Fruit fly (Drosophila melanogaster) whole organism, prepupa: ENCODE data around the gene CG43390.

Experiments
- CG10631 ChIP-seq: fragments of 200-800 bp; sonication (Bioruptor generic); optimal IDR thresholded peaks from 2 replicates; lab custom pipeline; 2016; ENCODE audit warnings: missing biosample characterization, missing genetic modification characterization
- CG11294 ChIP-seq: fragments of 200-800 bp; sonication (Bioruptor generic); IDR thresholded peaks from 2 replicates; pipeline ENCODE4 v1.3.6; 2022; ENCODE audit warnings: missing biosample characterization, missing genetic modification characterization
- CG11762 ChIP-seq: fragments of 200-800 bp; sonication (Bioruptor generic); optimal IDR thresholded peaks from 3 replicates; lab custom pipeline; 2016; ENCODE audit warnings: missing biosample characterization, missing genetic modification characterization; ENCODE audit not compliant: insufficient read depth
- CG11902 ChIP-seq: fragments of 200-800 bp; sonication (Bioruptor generic); optimal IDR thresholded peaks from 3 replicates; lab custom pipeline; 2016; ENCODE audit warnings: missing biosample characterization, missing genetic modification characterization
- CG16779 ChIP-seq: fragments of 200-800 bp; sonication (Bioruptor generic); optimal IDR thresholded peaks from 3 replicates; lab custom pipeline; 2017; ENCODE audit warnings: missing biosample characterization, mild to moderate bottlenecking, missing genetic modification characterization
- CG3032 ChIP-seq: fragments of 200-800 bp; optimal IDR thresholded peaks from 2 replicates; lab custom pipeline; 2019; ENCODE audit warnings: missing biosample characterization, mild to moderate bottlenecking, missing genetic modification characterization, moderate library complexity
- CG31627 ChIP-seq: fragments of 200-800 bp; sonication (Bioruptor generic); optimal IDR thresholded peaks from 3 replicates; lab custom pipeline; 2016; ENCODE audit warnings: missing biosample characterization, missing genetic modification characterization
- CG32006 ChIP-seq: fragments of 200-800 bp; sonication (Bioruptor generic); optimal IDR thresholded peaks from 3 replicates; lab custom pipeline; 2017; ENCODE audit warnings: missing biosample characterization, mild to moderate bottlenecking, missing genetic modification characterization
- CG34406 ChIP-seq: fragments of 200-800 bp; sonication (Bioruptor generic); optimal IDR thresholded peaks from 3 replicates; lab custom pipeline; 2016; ENCODE audit warnings: missing biosample characterization, missing genetic modification characterization
- CG4318 ChIP-seq: fragments of 200-800 bp; sonication (Bioruptor generic); optimal IDR thresholded peaks from 3 replicates; lab custom pipeline; 2017; ENCODE audit warnings: missing biosample characterization, mild to moderate bottlenecking, missing genetic modification characterization
- CG6163 ChIP-seq: fragments of 200-800 bp; sonication (Bioruptor generic); IDR thresholded peaks from 3 replicates; pipeline ENCODE4 v1.3.6; 2022; ENCODE audit warnings: missing biosample characterization, missing genetic modification characterization
- CG6276 ChIP-seq: fragments of 200-800 bp; sonication (Bioruptor generic); optimal IDR thresholded peaks from 2 replicates; lab custom pipeline; 2017; ENCODE audit warnings: missing biosample characterization, mild to moderate bottlenecking, missing genetic modification characterization
- CG6792 ChIP-seq: fragments of 200-800 bp; sonication (Bioruptor generic); optimal IDR thresholded peaks from 3 replicates; lab custom pipeline; 2016; ENCODE audit warnings: missing biosample characterization, missing genetic modification characterization
- CG6854 ChIP-seq: fragments of 200-800 bp; sonication (Bioruptor generic); optimal IDR thresholded peaks from 2 replicates; lab custom pipeline; 2017; ENCODE audit warnings: missing biosample characterization, mild to moderate bottlenecking, missing genetic modification characterization
- CG7368 ChIP-seq: fragments of 200-800 bp; sonication (Bioruptor generic); optimal IDR thresholded peaks from 3 replicates; lab custom pipeline; 2016; ENCODE audit warnings: missing biosample characterization, missing genetic modification characterization
- CG8119 ChIP-seq: fragments of 200-800 bp; sonication (Bioruptor generic); IDR thresholded peaks from 3 replicates; pipeline ENCODE4 v1.3.6; 2022; ENCODE audit warnings: missing biosample characterization, missing genetic modification characterization
- Eip75B ChIP-seq: fragments of 200-800 bp; sonication (Bioruptor generic); optimal IDR thresholded peaks from 3 replicates; lab custom pipeline; 2016; ENCODE audit warnings: missing biosample characterization, missing genetic modification characterization
- Ets96B ChIP-seq: fragments of 200-800 bp; optimal IDR thresholded peaks from 2 replicates; lab custom pipeline; 2019; ENCODE audit warnings: missing biosample characterization, mild to moderate bottlenecking, missing genetic modification characterization, moderate library complexity
- Gug ChIP-seq: fragments of 200-800 bp; sonication (Bioruptor generic); IDR thresholded peaks from 2 replicates; pipeline ENCODE4 v1.3.6; 2022; ENCODE audit warnings: missing biosample characterization, missing genetic modification characterization
- Hr38 ChIP-seq: sonication (Bioruptor generic); optimal IDR thresholded peaks from 2 replicates; lab custom pipeline; 2016; ENCODE audit warnings: missing biosample characterization, missing genetic modification characterization
- Hr39 ChIP-seq: fragments of 200-800 bp; sonication (Bioruptor generic); optimal IDR thresholded peaks from 2 replicates; lab custom pipeline; 2016; ENCODE audit warnings: missing biosample characterization, missing genetic modification characterization
- Hr4 ChIP-seq: fragments of 200-800 bp; sonication (Bioruptor generic); optimal IDR thresholded peaks from 3 replicates; lab custom pipeline; 2016; ENCODE audit warnings: missing biosample characterization, missing genetic modification characterization
- Lpt ChIP-seq: fragments of 200-800 bp; sonication (Bioruptor generic); optimal IDR thresholded peaks from 3 replicates; lab custom pipeline; 2016; ENCODE audit warnings: missing biosample characterization, missing genetic modification characterization
- OdsH ChIP-seq: fragments of 200-800 bp; sonication (Bioruptor generic); optimal IDR thresholded peaks from 3 replicates; lab custom pipeline; 2016; ENCODE audit warnings: missing biosample characterization, missing genetic modification characterization
- Sox102F ChIP-seq: fragments of 200-800 bp; sonication (Bioruptor generic); optimal IDR thresholded peaks from 2 replicates; lab custom pipeline; 2016; ENCODE audit warnings: missing biosample characterization, mild to moderate bottlenecking, missing genetic modification characterization
- Sox14 ChIP-seq: fragments of 200-800 bp; sonication (Bioruptor generic); optimal IDR thresholded peaks from 3 replicates; lab custom pipeline; 2016; ENCODE audit warnings: missing biosample characterization, missing genetic modification characterization
- Sox15 ChIP-seq: fragments of 200-800 bp; sonication (Bioruptor generic); optimal IDR thresholded peaks from 3 replicates; lab custom pipeline; 2016; ENCODE audit warnings: missing biosample characterization, missing genetic modification characterization
- achi ChIP-seq: fragments of 200-800 bp; sonication (Bioruptor generic); optimal IDR thresholded peaks from 3 replicates; lab custom pipeline; 2016; ENCODE audit warnings: missing biosample characterization, missing genetic modification characterization
- cyc ChIP-seq: fragments of 200-800 bp; sonication (Bioruptor generic); optimal IDR thresholded peaks from 3 replicates; lab custom pipeline; 2016; ENCODE audit warnings: missing biosample characterization, missing genetic modification characterization
- dac ChIP-seq: fragments of 200-800 bp; sonication (Bioruptor generic); optimal IDR thresholded peaks from 2 replicates; lab custom pipeline; 2017; ENCODE audit warnings: missing biosample characterization, mild to moderate bottlenecking, missing genetic modification characterization
- dsx ChIP-seq: fragments of 200-800 bp; optimal IDR thresholded peaks from 3 replicates; lab custom pipeline; 2019; ENCODE audit warnings: missing biosample characterization, mild to moderate bottlenecking, missing genetic modification characterization, moderate library complexity; ENCODE audit not compliant: poor library complexity, severe bottlenecking
- eg ChIP-seq: fragments of 200-800 bp; sonication (Bioruptor generic); IDR thresholded peaks from 3 replicates; pipeline ENCODE4 v1.3.6; 2022; ENCODE audit warnings: missing biosample characterization, missing genetic modification characterization
- fd59A ChIP-seq: fragments of 200-800 bp; sonication (Bioruptor generic); optimal IDR thresholded peaks from 2 replicates; lab custom pipeline; 2017; ENCODE audit warnings: missing biosample characterization, mild to moderate bottlenecking, missing genetic modification characterization, missing genetic modification reagents
- fkh ChIP-seq: fragments of 200-800 bp; sonication (Bioruptor generic); optimal IDR thresholded peaks from 3 replicates; lab custom pipeline; 2017; ENCODE audit warnings: missing biosample characterization, mild to moderate bottlenecking, missing genetic modification characterization, moderate library complexity
- lz ChIP-seq: fragments of 200-800 bp; sonication (Bioruptor generic); optimal IDR thresholded peaks from 3 replicates; lab custom pipeline; 2016; ENCODE audit warnings: missing biosample characterization, missing genetic modification characterization
- net ChIP-seq: fragments of 200-800 bp; sonication (Bioruptor generic); optimal IDR thresholded peaks from 3 replicates; lab custom pipeline; 2016; ENCODE audit warnings: missing biosample characterization, missing genetic modification characterization
- salr ChIP-seq, 2 experiments: fragments of 200-800 bp; sonication (Bioruptor generic); optimal IDR thresholded peaks; 3 replicates each; lab custom pipeline; 2016 to 2018; ENCODE audit warnings: missing biosample characterization in 2 of 2, missing genetic modification characterization in 2 of 2, mild to moderate bottlenecking in 1 of 2
- spab ChIP-seq: fragments of 200-800 bp; sonication (Bioruptor generic); optimal IDR thresholded peaks from 2 replicates; lab custom pipeline; 2017; ENCODE audit warnings: missing biosample characterization, mild to moderate bottlenecking, missing genetic modification characterization, missing genetic modification reagents
- ss ChIP-seq, 2 experiments: fragments of 200-800 bp; sonication (Bioruptor generic); optimal IDR thresholded peaks; 2 replicates in 1 of 2; 3 replicates in 1 of 2; lab custom pipeline; 2017 to 2018; ENCODE audit warnings: mild to moderate bottlenecking in 2 of 2, missing biosample characterization in 2 of 2, missing genetic modification characterization in 2 of 2, moderate library complexity in 1 of 2
- svp ChIP-seq: fragments of 200-800 bp; sonication (Bioruptor generic); peaks from one replicate; lab custom pipeline; 2016; ENCODE audit warnings: missing biosample characterization, missing genetic modification characterization
- vri ChIP-seq: fragments of 200-800 bp; sonication (Bioruptor generic); optimal IDR thresholded peaks from 3 replicates; lab custom pipeline; 2016; ENCODE audit warnings: missing biosample characterization, mild to moderate bottlenecking, missing genetic modification characterization

CG43390 gene

DNA sequence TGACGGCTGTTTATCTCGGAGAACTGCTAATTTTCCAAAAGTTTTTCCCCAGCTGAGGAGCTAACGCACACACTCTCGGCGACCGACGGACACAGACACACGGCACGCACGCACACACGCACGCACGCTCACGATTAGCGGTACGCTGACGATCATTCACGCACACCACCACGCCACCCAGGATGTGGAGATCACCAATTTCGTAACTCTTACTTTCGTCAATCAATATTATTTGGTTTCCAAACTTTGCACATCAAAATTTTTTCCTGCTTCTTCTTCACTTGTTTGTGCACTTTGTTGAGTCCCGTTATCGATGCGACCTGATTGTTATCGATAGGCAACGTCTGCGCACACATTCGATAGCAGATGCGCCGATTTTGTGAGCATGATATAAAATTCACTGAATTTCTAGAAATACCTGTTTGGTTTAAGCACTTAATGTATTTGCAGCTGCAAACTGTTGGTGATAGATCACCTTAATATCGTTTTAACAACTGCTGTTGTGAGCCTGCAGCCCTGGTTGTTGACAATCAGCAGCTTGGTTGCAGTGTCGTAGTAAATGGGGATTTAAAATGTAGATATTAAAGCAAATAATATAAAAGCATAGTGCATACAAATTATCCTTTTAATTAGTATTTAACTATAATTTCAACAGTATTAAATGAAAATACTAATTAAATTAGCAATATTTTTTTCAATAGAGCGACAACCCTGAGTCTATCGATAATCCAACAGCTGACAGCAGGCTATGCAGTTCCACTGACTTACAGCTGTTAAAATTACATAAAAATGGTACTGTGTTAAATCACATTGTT lies 17.6 kb downstream of the CG43390 start, which contains the start of the genes CG7394 and Mob2 (continued):
- TF ChIP-seq achi: peak; percentile 93
- TF ChIP-seq Hr4 (GFP tag; lab: Kevin White, UChicago): peak; percentile 93
- TF ChIP-seq dac: peak; percentile 48
- peak; percentile 83 for TF ChIP-seq CG6792
- TF ChIP-seq CG11902 (GFP tag; lab: Kevin White, UChicago): peak; percentile 78
- TF ChIP-seq vri (GFP tag; lab: Kevin White, UChicago): peak; percentile 91
- peak; percentile 96 for TF ChIP-seq svp (GFP tag; lab: Kevin White, UChicago)
- TF ChIP-seq CG32006: peak; percentile 84
- TF ChIP-seq Lpt: peak; percentile 60
- peak; percentile 91 for TF ChIP-seq eg (GFP tag; lab: Robert Waterston, UW)
- peak; percentile 77 for TF ChIP-seq CG11294 (GFP tag; lab: Robert Waterston, UW)
- TF ChIP-seq CG6163: peak; percentile 94
- peak; percentile 27 for TF ChIP-seq CG6276 (GFP tag; lab: Kevin White, UChicago)
- TF ChIP-seq CG6854 (GFP tag; lab: Kevin White, UChicago): no peak
- peak; percentile 53 for TF ChIP-seq Hr38
- TF ChIP-seq CG16779: no peak
- peak; percentile 89 for TF ChIP-seq CG34406 (GFP tag; lab: Kevin White, UChicago)
- peak; percentile 89 for TF ChIP-seq Sox14 (GFP tag; lab: Kevin White, UChicago)
- peak; percentile 80 for TF ChIP-seq CG3032 (tag; lab: Kevin White, UChicago)
- peak; percentile 84 for TF ChIP-seq CG8119 (GFP tag; lab: Robert Waterston, UW)
- TF ChIP-seq net (GFP tag; lab: Kevin White, UChicago): peak; percentile 87
- peak; percentile 86 for TF ChIP-seq fkh (GFP tag; lab: Kevin White, UChicago)
- TF ChIP-seq fd59A (GFP tag; lab: Kevin White, UChicago): peak; percentile 73
- peak; percentile 92 for TF ChIP-seq OdsH (GFP tag; lab: Kevin White, UChicago)
- peak; percentile 88 for TF ChIP-seq cyc
- peak; percentile 84 for TF ChIP-seq Eip75B
- peak; percentile 40 for TF ChIP-seq spab
- peak; percentile 88 for TF ChIP-seq CG7368 (GFP tag; lab: Kevin White, UChicago)
- TF ChIP-seq lz: peak; percentile 86
- peak; percentile 85 for TF ChIP-seq Ets96B
- peak; percentile 88 for TF ChIP-seq CG31627 (GFP tag; lab: Kevin White, UChicago)
- TF ChIP-seq salr (GFP tag; optimal IDR thresholded peaks at IDR 0.05; lab: Kevin White, UChicago): peak; percentile 73 to 85
- peak; percentile 90 for TF ChIP-seq Sox102F (GFP tag; lab: Kevin White, UChicago)
- peak; percentile 80 for TF ChIP-seq dsx (GFP tag; lab: Kevin White, UChicago)
- peak; percentile 68 for TF ChIP-seq CG11762 (GFP tag; lab: Kevin White, UChicago)
- TF ChIP-seq Sox15 (GFP tag; lab: Kevin White, UChicago): peak; percentile 81
- peak; percentile 78 for TF ChIP-seq CG4318 (GFP tag; lab: Kevin White, UChicago)
- peak; percentile 89 for TF ChIP-seq CG10631 (GFP tag; lab: Kevin White, UChicago)

DNA sequence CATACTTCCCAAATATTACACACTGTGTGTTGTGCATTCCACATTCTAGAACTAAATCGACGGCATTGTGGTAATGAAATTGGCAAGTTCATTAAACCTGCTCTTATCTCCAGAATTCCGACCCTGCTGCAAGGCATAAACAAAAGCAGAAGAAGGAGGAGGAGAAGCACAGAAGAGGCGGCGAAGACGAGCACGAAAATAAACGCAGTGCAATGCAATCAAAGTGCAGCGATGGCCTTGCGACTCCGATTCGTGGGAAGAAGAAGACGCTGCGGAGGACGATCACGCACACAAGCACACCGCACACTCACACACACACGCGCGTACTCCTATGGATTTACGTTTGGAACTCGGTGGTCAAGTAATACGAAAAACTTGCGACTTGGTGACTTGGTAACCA lies 18.9 kb downstream of the CG43390 start:
- no peak for TF ChIP-seq Hr38
- TF ChIP-seq Gug (GFP tag; lab: Robert Waterston, UW): no peak
- TF ChIP-seq CG34406 (GFP tag; lab: Kevin White, UChicago): no peak
- no peak for TF ChIP-seq CG8119 (GFP tag; lab: Robert Waterston, UW)
- TF ChIP-seq CG6163: peak; percentile 34; the same call in 2 of the 3 replicates
- TF ChIP-seq ss (GFP tag; optimal IDR thresholded peaks at IDR 0.05; lab: Kevin White, UChicago): peak; percentile 15 to 30
- no peak for TF ChIP-seq CG10631 (GFP tag; lab: Kevin White, UChicago)
- no peak for TF ChIP-seq CG11902 (GFP tag; lab: Kevin White, UChicago)
- no peak for TF ChIP-seq CG6854 (GFP tag; lab: Kevin White, UChicago)
- TF ChIP-seq CG16779: no peak
- TF ChIP-seq eg (GFP tag; lab: Robert Waterston, UW): no peak
- peak; percentile 33 for TF ChIP-seq Hr39 (GFP tag; lab: Kevin White, UChicago)
- peak; percentile 98 for TF ChIP-seq svp (GFP tag; lab: Kevin White, UChicago)
